Fruit fly (Drosophila melanogaster) whole organism, pupa: ENCODE data around the gene CG17010.

Source experiments
- CG12605 ChIP-seq: fragments of 200-800 bp; sonication (Bioruptor generic); IDR thresholded peaks from 2 replicates; pipeline ENCODE4 v1.3.6; 2022; ENCODE audit warnings: missing biosample characterization, missing genetic modification characterization
- CG13204 ChIP-seq: fragments of 200-800 bp; sonication (Bioruptor generic); optimal IDR thresholded peaks from 2 replicates; lab custom pipeline; 2018; ENCODE audit warnings: missing biosample characterization, mild to moderate bottlenecking, missing genetic modification characterization, moderate library complexity
- CG14655 ChIP-seq: fragments of 200-800 bp; sonication (Bioruptor generic); optimal IDR thresholded peaks from 3 replicates; lab custom pipeline; 2017; ENCODE audit warnings: mild to moderate bottlenecking, missing biosample characterization, missing genetic modification reagents, missing genetic modification characterization
- CG32121 ChIP-seq: fragments of 200-800 bp; sonication (Bioruptor generic); IDR thresholded peaks from 2 replicates; pipeline ENCODE4 v1.3.6; 2022; ENCODE audit warnings: missing biosample characterization, missing genetic modification characterization
- EcR ChIP-seq: fragments of 200-800 bp; sonication (Bioruptor generic); optimal IDR thresholded peaks from 3 replicates; lab custom pipeline; 2019; ENCODE audit warnings: missing biosample characterization, missing genetic modification characterization, mild to moderate bottlenecking, moderate library complexity, missing genetic modification reagents
- Ets98B ChIP-seq: fragments of 200-800 bp; sonication (Bioruptor generic); IDR thresholded peaks from 2 replicates; pipeline ENCODE4 v1.3.6; 2022; ENCODE audit warnings: missing biosample characterization, missing genetic modification characterization
- Snoo ChIP-seq: fragments of 200-800 bp; sonication (Bioruptor generic); optimal IDR thresholded peaks from 3 replicates; lab custom pipeline; 2017; ENCODE audit warnings: missing biosample characterization, mild to moderate bottlenecking, missing genetic modification characterization, inconsistent platforms
- fd96Ca ChIP-seq: fragments of 200-800 bp; sonication (Bioruptor generic); IDR thresholded peaks from 3 replicates; pipeline ENCODE4 v1.3.6; 2022; ENCODE audit warnings: missing biosample characterization, missing genetic modification characterization
- rn ChIP-seq: fragments of 200-800 bp; sonication (Bioruptor generic); IDR thresholded peaks from 2 replicates; pipeline ENCODE4 v1.3.6; 2022; ENCODE audit warnings: missing biosample characterization, missing genetic modification characterization

- TF ChIP-seq CG14655 (no peak), Snoo (tag; lab: Kevin White, UChicago) (no peak), CG13204 (no peak), CG12605 (no peak), fd96Ca (GFP tag; lab: Robert Waterston, UW) (no peak), CG32121 (GFP tag; lab: Robert Waterston, UW) (no peak), EcR (GFP tag; lab: Kevin White, UChicago) (no peak), rn (no peak), Ets98B (GFP tag; lab: Robert Waterston, UW) (no peak)
Observed at dm6 chr2L:12338548-12338947, 17.7 kb upstream of the CG17010 start, which contains the start of gene CG31862.
